Fruit fly (Drosophila melanogaster) S2 (cell line): ENCODE data around the gene Fas2.

ENCODE experiments used
- CG8478 ChIP-seq: fragments of >200 bp; optimal IDR thresholded peaks from 2 replicates; lab custom pipeline; 2018
- CTCF ChIP-seq, 2 experiments: fragments of >200 bp; optimal IDR thresholded peaks; 2 replicates each; lab custom pipeline; 2018

dm6 chrX:4119582-4119981, 86.3 kb downstream of the Fas2 start:
- no peak for TF ChIP-seq CTCF (optimal IDR thresholded peaks at IDR 0.05; lab: Kevin White, UChicago)
- no peak for TF ChIP-seq CG8478 (lab: Kevin White, UChicago)
